Worm (Caenorhabditis elegans): ENCODE data around the gene W02B3.7.

W02B3.7 gene

DNA sequence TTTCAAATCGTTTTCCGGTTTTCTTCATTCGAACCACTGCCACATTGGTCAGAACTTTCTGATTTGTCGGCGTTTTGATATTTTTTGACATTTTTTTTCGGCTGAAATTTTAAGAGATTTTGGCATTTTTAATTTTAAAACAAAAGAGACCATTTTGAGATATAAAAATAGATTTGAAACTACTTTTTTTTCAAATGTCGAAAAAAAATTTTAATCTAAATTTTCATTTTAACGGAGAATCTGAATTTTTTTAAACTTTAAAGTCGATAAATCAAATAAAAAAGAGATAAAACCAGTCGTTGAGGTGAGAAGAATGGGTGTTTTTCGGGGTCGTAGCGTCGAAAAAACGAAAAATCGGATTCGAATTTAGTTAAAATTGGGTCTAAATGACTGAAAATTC lies 53.5 kb downstream of the W02B3.7 start, which contains the start of gene sbds-1:
TSS of gene sbds-1 (minus strand) at position 101 of the 400 bp plus-strand sequence.
- TF ChIP-seq fkh-2 (tag; optimal IDR thresholded peaks at IDR 0.05): no peak
- TF ChIP-seq nfya-1 (tag; optimal IDR thresholded peaks at IDR 0.05; ENCODE audit: insufficient read depth): no peak
- TF ChIP-seq hmg-11 (tag; optimal IDR thresholded peaks at IDR 0.05): no peak
- no peak for TF ChIP-seq nhr-11 (tag; optimal IDR thresholded peaks at IDR 0.05)
- TF ChIP-seq ceh-82 (tag; optimal IDR thresholded peaks at IDR 0.05): no peak
- TF ChIP-seq unc-39 (tag; optimal IDR thresholded peaks at IDR 0.05): no peak
- TF ChIP-seq ceh-28 (tag; optimal IDR thresholded peaks at IDR 0.05): no peak
- no peak for TF ChIP-seq pqm-1 (tag; optimal IDR thresholded peaks at IDR 0.05)
- TF ChIP-seq lin-15B (tag; optimal IDR thresholded peaks at IDR 0.05): no peak
- no peak for TF ChIP-seq lin-39 (tag; optimal IDR thresholded peaks at IDR 0.05)
- TF ChIP-seq ztf-4 (tag; optimal IDR thresholded peaks at IDR 0.05): no peak
- TF ChIP-seq skn-1 (tag; optimal IDR thresholded peaks at IDR 0.05): no peak
- no peak for TF ChIP-seq snpc-4 (tag; optimal IDR thresholded peaks at IDR 0.05)
- no peak for TF ChIP-seq egl-27 (tag; optimal IDR thresholded peaks at IDR 0.05)
- no peak for TF ChIP-seq unc-62 (GFP tag; optimal IDR thresholded peaks at IDR 0.05)
- no peak for TF ChIP-seq nhr-237 (tag; optimal IDR thresholded peaks at IDR 0.05)
- TF ChIP-seq nhr-76 (tag; optimal IDR thresholded peaks at IDR 0.05): no peak
- no peak for TF ChIP-seq fos-1 (tag; optimal IDR thresholded peaks at IDR 0.05)
- no peak for TF ChIP-seq sea-2 (GFP tag; optimal IDR thresholded peaks at IDR 0.05)
- TF ChIP-seq eor-1 (tag; optimal IDR thresholded peaks at IDR 0.05): no peak

All from whole organism, L3 larva.